Fruit fly (Drosophila melanogaster): ENCODE results near the gene CG32277.
A peak's percentile ranks its signal among the peaks of the same experiment; 100 is the strongest.

DNA sequence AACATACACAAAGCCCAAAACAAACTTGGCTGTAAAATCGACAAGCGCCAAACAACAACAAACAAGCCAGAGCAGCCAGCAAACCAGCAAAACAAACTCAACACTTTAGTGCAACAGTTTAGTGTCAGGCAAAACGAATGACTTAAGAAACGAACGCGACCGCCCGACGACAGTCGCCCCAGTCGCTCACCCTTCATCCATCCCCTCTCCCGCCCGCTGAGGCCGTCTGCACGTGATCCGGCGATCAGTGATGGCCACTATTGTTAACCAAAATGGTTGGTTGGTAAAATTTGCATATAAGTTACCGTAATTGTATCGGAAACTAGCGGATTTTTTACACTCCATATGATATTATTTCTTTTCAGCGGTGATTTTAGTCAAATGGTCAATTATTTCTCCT, 48.4 kb upstream of the CG32277 start:
- TF ChIP-seq CG13204 (GFP tag; optimal IDR thresholded peaks at IDR 0.05): peak; percentile 68
- no peak for TF ChIP-seq CG8159 (tag; optimal IDR thresholded peaks at IDR 0.05)
- no peak for TF ChIP-seq CG34367 (tag; optimal IDR thresholded peaks at IDR 0.05)
- TF ChIP-seq D1 (tag; optimal IDR thresholded peaks at IDR 0.05): no peak
- no peak for TF ChIP-seq CG15710 (tag; optimal IDR thresholded peaks at IDR 0.05)
- no peak; the same call in 2 of the 3 replicates for TF ChIP-seq CG4496 (GFP tag; IDR thresholded peaks at IDR 0.05)
- TF ChIP-seq CG17806 (tag; optimal IDR thresholded peaks at IDR 0.05): no peak

All from whole organism, pupa.